Worm (Caenorhabditis elegans) whole organism, late embryonic: ENCODE results near the gene Y55D5A.1.

Experiments
- C38D4.7 ChIP-seq: fragments of 200-800 bp; sonication (Bioruptor generic); optimal IDR thresholded peaks from 2 replicates; lab custom pipeline; 2018; ENCODE audit warnings: mild to moderate bottlenecking, missing genetic modification characterization, moderate library complexity, missing compliant biosample characterization
- F13H6.1 ChIP-seq: sonication (generic microtip); optimal IDR thresholded peaks from 2 replicates; lab custom pipeline; 2016; ENCODE audit warnings: missing genetic modification characterization, missing compliant biosample characterization
- T23F11.4 ChIP-seq: fragments of 200-800 bp; sonication (Bioruptor generic); optimal IDR thresholded peaks from 2 replicates; lab custom pipeline; 2018; ENCODE audit warnings: mild to moderate bottlenecking, missing genetic modification characterization, missing compliant biosample characterization
- Y22D7AL.16 ChIP-seq: sonication (generic microtip); optimal IDR thresholded peaks from 2 replicates; lab custom pipeline; 2016; ENCODE audit warnings: missing genetic modification characterization, missing compliant biosample characterization
- ama-1 ChIP-seq: fragments of 150-350 bp; optimal IDR thresholded peaks from 2 replicates; lab custom pipeline; 2014
- ceh-14 ChIP-seq: sonication (generic microtip); optimal IDR thresholded peaks from 2 replicates; lab custom pipeline; 2016; ENCODE audit warnings: missing genotype, missing genetic modification characterization, missing compliant biosample characterization
- ceh-18 ChIP-seq: sonication (generic microtip); optimal IDR thresholded peaks from 2 replicates; lab custom pipeline; 2016; ENCODE audit warnings: missing genetic modification characterization, missing compliant biosample characterization
- ceh-19 ChIP-seq: fragments of 200-800 bp; sonication (Bioruptor generic); optimal IDR thresholded peaks from 2 replicates; lab custom pipeline; 2018; ENCODE audit warnings: mild to moderate bottlenecking, missing genetic modification characterization, missing compliant biosample characterization
- ceh-22 ChIP-seq: sonication (generic microtip); optimal IDR thresholded peaks from 2 replicates; lab custom pipeline; 2017; ENCODE audit warnings: missing biosample characterization, missing genetic modification characterization
- ceh-24 ChIP-seq: sonication (generic microtip); optimal IDR thresholded peaks from 2 replicates; lab custom pipeline; 2016; ENCODE audit warnings: mild to moderate bottlenecking, missing genetic modification characterization, missing compliant biosample characterization
- ceh-31 ChIP-seq: sonication (generic microtip); optimal IDR thresholded peaks from 2 replicates; lab custom pipeline; 2016; ENCODE audit warnings: missing genetic modification characterization, missing compliant biosample characterization
- ceh-34 ChIP-seq: sonication (generic microtip); optimal IDR thresholded peaks from 2 replicates; lab custom pipeline; 2016; ENCODE audit warnings: mild to moderate bottlenecking, missing genetic modification characterization, missing compliant biosample characterization
- ceh-45 ChIP-seq: fragments of 200-800 bp; sonication (Bioruptor generic); IDR thresholded peaks from 2 replicates; pipeline ENCODE4 v1.3.6; 2022; ENCODE audit warnings: missing genetic modification reagents, missing genetic modification characterization, missing compliant biosample characterization
- ceh-48 ChIP-seq: sonication (generic microtip); optimal IDR thresholded peaks from 2 replicates; lab custom pipeline; 2016; ENCODE audit warnings: missing genetic modification characterization, inconsistent platforms, missing compliant biosample characterization
- ceh-6 ChIP-seq: fragments of 200-800 bp; sonication (Bioruptor generic); optimal IDR thresholded peaks from 2 replicates; lab custom pipeline; 2018; ENCODE audit warnings: mild to moderate bottlenecking, missing genetic modification characterization, missing compliant biosample characterization
- ceh-9 ChIP-seq: sonication (generic microtip); optimal IDR thresholded peaks from 2 replicates; lab custom pipeline; 2016; ENCODE audit warnings: mild to moderate bottlenecking, missing genetic modification characterization, inconsistent platforms, missing compliant biosample characterization
- ets-4 ChIP-seq: sonication (generic microtip); optimal IDR thresholded peaks from 2 replicates; lab custom pipeline; 2016; ENCODE audit warnings: missing genetic modification characterization, missing compliant biosample characterization
- fax-1 ChIP-seq: sonication (generic microtip); optimal IDR thresholded peaks from 2 replicates; lab custom pipeline; 2016; ENCODE audit warnings: missing genotype, missing genetic modification characterization, missing compliant biosample characterization
- fkh-10 ChIP-seq: fragments of 150-350 bp; optimal IDR thresholded peaks from 2 replicates; lab custom pipeline; 2014; ENCODE audit warnings: missing biosample characterization, missing genetic modification reagents, missing genetic modification characterization
- gmeb-2 ChIP-seq: sonication (generic microtip); optimal IDR thresholded peaks from 2 replicates; lab custom pipeline; 2016; ENCODE audit warnings: missing genetic modification characterization, inconsistent platforms, missing compliant biosample characterization
- hlh-13 ChIP-seq: fragments of 200-800 bp; sonication (Bioruptor generic); optimal IDR thresholded peaks from 2 replicates; lab custom pipeline; 2018; ENCODE audit warnings: mild to moderate bottlenecking, missing genetic modification characterization, missing compliant biosample characterization
- hlh-15 ChIP-seq: sonication (generic microtip); optimal IDR thresholded peaks from 2 replicates; lab custom pipeline; 2016; ENCODE audit warnings: missing genetic modification characterization, missing compliant biosample characterization
- hlh-30 ChIP-seq: sonication (generic microtip); optimal IDR thresholded peaks from 2 replicates; lab custom pipeline; 2017; ENCODE audit warnings: antibody characterized with exemption, missing genetic modification characterization, missing compliant biosample characterization; ENCODE audit not compliant: insufficient read depth
- hlh-8 ChIP-seq: sonication (generic microtip); optimal IDR thresholded peaks from 2 replicates; lab custom pipeline; 2016; ENCODE audit warnings: missing genotype, missing genetic modification characterization, missing compliant biosample characterization
- lim-6 ChIP-seq: sonication (generic microtip); optimal IDR thresholded peaks from 2 replicates; lab custom pipeline; 2016; ENCODE audit warnings: missing genetic modification characterization, missing compliant biosample characterization
- madf-2 ChIP-seq: sonication (generic microtip); optimal IDR thresholded peaks from 2 replicates; lab custom pipeline; 2017; ENCODE audit warnings: missing genetic modification characterization, missing compliant biosample characterization
- mec-3 ChIP-seq: sonication (generic microtip); optimal IDR thresholded peaks from 2 replicates; lab custom pipeline; 2016; ENCODE audit warnings: borderline replicate concordance, missing genetic modification characterization, missing compliant biosample characterization
- nfya-1 ChIP-seq: sonication (generic microtip); optimal IDR thresholded peaks from 2 replicates; lab custom pipeline; 2017; ENCODE audit warnings: missing genetic modification characterization, mild to moderate bottlenecking, missing compliant biosample characterization, antibody characterized with exemption, moderate library complexity
- nhr-11 ChIP-seq: fragments of 150-350 bp; optimal IDR thresholded peaks from 2 replicates; lab custom pipeline; 2014; ENCODE audit warnings: missing biosample characterization, missing genetic modification characterization
- npax-4 ChIP-seq: sonication (generic microtip); optimal IDR thresholded peaks from 2 replicates; lab custom pipeline; 2016; ENCODE audit warnings: missing genetic modification characterization, missing compliant biosample characterization
- pag-3 ChIP-seq: sonication (generic microtip); optimal IDR thresholded peaks from 2 replicates; lab custom pipeline; 2016; ENCODE audit warnings: missing compliant biosample characterization, missing genetic modification characterization, borderline replicate concordance
- pat-9 ChIP-seq: fragments of 200-800 bp; sonication (Bioruptor generic); optimal IDR thresholded peaks from 2 replicates; lab custom pipeline; 2018; ENCODE audit warnings: mild to moderate bottlenecking, missing genetic modification characterization, moderate library complexity, missing compliant biosample characterization
- pros-1 ChIP-seq: fragments of 150-350 bp; optimal IDR thresholded peaks from 2 replicates; lab custom pipeline; 2014; ENCODE audit warnings: missing biosample characterization, missing genetic modification reagents, missing genetic modification characterization
- ref-2 ChIP-seq: sonication (generic microtip); optimal IDR thresholded peaks from 2 replicates; lab custom pipeline; 2016; ENCODE audit warnings: missing genetic modification characterization, missing compliant biosample characterization
- rnt-1 ChIP-seq: sonication (generic microtip); optimal IDR thresholded peaks from 2 replicates; lab custom pipeline; 2016; ENCODE audit warnings: missing genetic modification characterization, missing compliant biosample characterization
- sdc-2 ChIP-seq: sonication (generic microtip); optimal IDR thresholded peaks from 2 replicates; lab custom pipeline; 2016; ENCODE audit warnings: missing genotype, missing genetic modification characterization, missing compliant biosample characterization
- sox-2 ChIP-seq: fragments of 200-800 bp; sonication (Bioruptor generic); IDR thresholded peaks from 2 replicates; pipeline ENCODE4 v1.3.6; 2022; ENCODE audit warnings: missing genetic modification reagents, missing genetic modification characterization, missing compliant biosample characterization
- sox-4 ChIP-seq: sonication (generic microtip); optimal IDR thresholded peaks from 2 replicates; lab custom pipeline; 2017; ENCODE audit warnings: mild to moderate bottlenecking, missing genetic modification characterization, inconsistent platforms, missing compliant biosample characterization
- syd-9 ChIP-seq: sonication (generic microtip); optimal IDR thresholded peaks from 2 replicates; lab custom pipeline; 2016; ENCODE audit warnings: mild to moderate bottlenecking, missing genetic modification characterization, moderate library complexity, missing compliant biosample characterization
- tbx-2 ChIP-seq: sonication (generic microtip); optimal IDR thresholded peaks from 2 replicates; lab custom pipeline; 2016; ENCODE audit warnings: missing genetic modification characterization, missing compliant biosample characterization
- ttx-3 ChIP-seq: sonication (generic microtip); optimal IDR thresholded peaks from 2 replicates; lab custom pipeline; 2016; ENCODE audit warnings: missing genetic modification reagents, missing genetic modification characterization, missing compliant biosample characterization
- unc-3 ChIP-seq, 2 experiments: fragments of 200-800 bp in 1 of 2; sonication (Bioruptor generic) in 1 of 2; sonication (generic microtip) in 1 of 2; conservative IDR thresholded peaks in 1 of 2; optimal IDR thresholded peaks in 1 of 2; 2 replicates each; pipeline versions ENCODE4 v1.3.6 to Lab custom; 2016 to 2022; ENCODE audit warnings: missing compliant biosample characterization in 2 of 2, missing genetic modification characterization in 2 of 2, missing genetic modification reagents in 1 of 2
- unc-42 ChIP-seq: sonication (generic microtip); optimal IDR thresholded peaks from 2 replicates; lab custom pipeline; 2016; ENCODE audit warnings: missing genotype, missing genetic modification characterization, missing compliant biosample characterization
- unc-55 ChIP-seq: sonication (generic microtip); optimal IDR thresholded peaks from 2 replicates; lab custom pipeline; 2017; ENCODE audit warnings: missing biosample characterization, missing genetic modification reagents, missing genetic modification characterization
- unc-86 ChIP-seq: sonication (generic microtip); optimal IDR thresholded peaks from 2 replicates; lab custom pipeline; 2016; ENCODE audit warnings: missing genetic modification characterization, missing compliant biosample characterization

Gene Y55D5A.1

DNA sequence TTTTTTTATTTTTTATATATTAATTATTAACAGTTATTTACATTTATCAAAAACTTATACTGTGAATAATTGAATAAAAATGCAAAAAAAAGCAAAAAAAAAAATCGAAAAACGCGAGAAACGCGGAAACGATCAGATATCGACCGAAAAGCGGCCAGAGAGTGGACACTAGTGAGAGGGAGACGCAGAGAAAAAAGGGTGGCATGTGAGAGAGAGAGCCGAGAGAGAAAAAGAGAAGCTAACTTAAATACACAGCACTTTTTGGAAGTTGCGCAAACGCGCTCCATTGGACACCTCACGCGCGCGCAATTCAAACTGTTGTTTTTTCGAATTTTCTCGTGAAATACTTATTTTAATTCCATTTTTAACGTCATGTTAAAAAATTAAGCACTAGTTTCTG is 15.7 kb upstream of the Y55D5A.1 start:
- TF ChIP-seq ceh-6 (GFP tag; lab: Kevin White, UChicago) (no peak), nfya-1 (tag; lab: Kevin White, UChicago) (peak; percentile 72), npax-4 (tag; lab: Kevin White, UChicago) (no peak), fax-1 (tag; lab: Kevin White, UChicago) (no peak), unc-42 (peak; percentile 75), Y22D7AL.16 (tag; lab: Kevin White, UChicago) (no peak), pros-1 (tag; lab: Kevin White, UChicago) (no peak), ceh-18 (tag; lab: Kevin White, UChicago) (peak; percentile 77), mec-3 (tag; lab: Kevin White, UChicago) (no peak), C38D4.7 (GFP tag; lab: Kevin White, UChicago) (no peak), unc-3 (GFP tag; conservative IDR thresholded peaks at IDR 0.05; lab: Robert Waterston, UW) (0 out of 2 replicates have a peak, but pooled peaks have one; percentile 22), unc-3 (tag; optimal IDR thresholded peaks at IDR 0.05; lab: Kevin White, UChicago) (no peak), ceh-22 (tag; lab: Kevin White, UChicago) (no peak), ceh-19 (GFP tag; lab: Kevin White, UChicago) (peak; percentile 37), ama-1 (lab: Kevin White, UChicago) (no peak), fkh-10 (GFP tag; lab: Kevin White, UChicago) (no peak), ttx-3 (tag; lab: Kevin White, UChicago) (no peak), hlh-30 (tag; lab: Kevin White, UChicago) (peak; percentile 84), ceh-48 (tag; lab: Kevin White, UChicago) (peak; percentile 54), ets-4 (tag; lab: Kevin White, UChicago) (peak; percentile 14), syd-9 (tag; lab: Kevin White, UChicago) (no peak), gmeb-2 (tag; lab: Kevin White, UChicago) (no peak), ceh-45 (GFP tag; lab: Robert Waterston, UW) (no peak), unc-86 (tag; lab: Kevin White, UChicago) (peak; percentile 28), sdc-2 (no peak), sox-4 (no peak), ceh-31 (tag; lab: Kevin White, UChicago) (peak; percentile 75), unc-55 (GFP tag; lab: Kevin White, UChicago) (peak; percentile 45), hlh-15 (no peak), F13H6.1 (tag; lab: Kevin White, UChicago) (peak; percentile 66), lim-6 (tag; lab: Kevin White, UChicago) (no peak), ceh-34 (tag; lab: Kevin White, UChicago) (peak; percentile 43), ceh-9 (tag; lab: Kevin White, UChicago) (no peak), hlh-13 (GFP tag; lab: Kevin White, UChicago) (no peak), madf-2 (tag; lab: Kevin White, UChicago) (no peak), ceh-14 (tag; lab: Kevin White, UChicago) (no peak), T23F11.4 (no peak), pag-3 (no peak), tbx-2 (tag; lab: Kevin White, UChicago) (peak; percentile 75), nhr-11 (no peak), pat-9 (tag; lab: Kevin White, UChicago) (no peak), rnt-1 (peak; percentile 46), sox-2 (GFP tag; lab: Robert Waterston, UW) (no peak), hlh-8 (tag; lab: Kevin White, UChicago) (no peak), ceh-24 (tag; lab: Kevin White, UChicago) (no peak), ref-2 (peak; percentile 57)
